Fruit fly (Drosophila melanogaster): Measurements from ENCODE around the gene PlexA.

Gene PlexA

dm6 chr4:1030692-1031110 is 3.8 kb upstream of the PlexA start:
- TF ChIP-seq Sp1 (GFP tag; optimal IDR thresholded peaks at IDR 0.05), result no peak
- no peak for TF ChIP-seq Dif (GFP tag; optimal IDR thresholded peaks at IDR 0.05; ENCODE audit: partially characterized antibody)
- no peak for TF ChIP-seq CrebA (GFP tag; optimal IDR thresholded peaks at IDR 0.05; ENCODE audit: borderline replicate concordance)
- TF ChIP-seq psq (GFP tag; optimal IDR thresholded peaks at IDR 0.05), result no peak
- no peak for TF ChIP-seq sage (GFP tag; optimal IDR thresholded peaks at IDR 0.05)
- no peak for TF ChIP-seq Rel (GFP tag; optimal IDR thresholded peaks at IDR 0.05)
- no peak for TF ChIP-seq Rel (tag; optimal IDR thresholded peaks at IDR 0.05)
- TF ChIP-seq HLH106 (tag; optimal IDR thresholded peaks at IDR 0.05), result peak; percentile 15
- TF ChIP-seq pan (optimal IDR thresholded peaks at IDR 0.05), result no peak
- TF ChIP-seq lola (GFP tag; optimal IDR thresholded peaks at IDR 0.05), result no peak
- TF ChIP-seq OdsH (GFP tag; optimal IDR thresholded peaks at IDR 0.05), result no peak
- no peak for TF ChIP-seq brk (GFP tag; optimal IDR thresholded peaks at IDR 0.05)
- no peak for TF ChIP-seq jim (GFP tag; optimal IDR thresholded peaks at IDR 0.05)
- TF ChIP-seq Hr83 (GFP tag; optimal IDR thresholded peaks at IDR 0.05; ENCODE audit: poor library complexity, severe bottlenecking), result peak; percentile 23
- TF ChIP-seq dl (GFP tag; optimal IDR thresholded peaks at IDR 0.05; ENCODE audit: insufficient read depth in 1 of 2, partially characterized antibody in 2 of 2), result no peak
- TF ChIP-seq sv (GFP tag; optimal IDR thresholded peaks at IDR 0.05), result no peak
- peak; percentile 38 for TF ChIP-seq tai (GFP tag; optimal IDR thresholded peaks at IDR 0.05)
- TF ChIP-seq Myc (optimal IDR thresholded peaks at IDR 0.05), result no peak
- peak; percentile 33 for TF ChIP-seq Jra (GFP tag; optimal IDR thresholded peaks at IDR 0.05)
- TF ChIP-seq dsf (GFP tag; optimal IDR thresholded peaks at IDR 0.05; ENCODE audit: borderline replicate concordance), result no peak
- peak; percentile 21 for TF ChIP-seq rgr (GFP tag; optimal IDR thresholded peaks at IDR 0.05)
- no peak for TF ChIP-seq fru (GFP tag; optimal IDR thresholded peaks at IDR 0.05)
- no peak for TF ChIP-seq CG9705 (GFP tag; optimal IDR thresholded peaks at IDR 0.05)
- TF ChIP-seq Mio (GFP tag; optimal IDR thresholded peaks at IDR 0.05), result no peak
- peak; percentile 57 for TF ChIP-seq br (GFP tag; optimal IDR thresholded peaks at IDR 0.05)
- no peak for TF ChIP-seq usp (GFP tag; optimal IDR thresholded peaks at IDR 0.05)
- TF ChIP-seq Hr78 (GFP tag; optimal IDR thresholded peaks at IDR 0.05), result no peak
- peak in 1 of 2 experiments; percentile 17 for TF ChIP-seq foxo (GFP tag; optimal IDR thresholded peaks at IDR 0.05)
- TF ChIP-seq Vsx2 (GFP tag; optimal IDR thresholded peaks at IDR 0.05; ENCODE audit: partially characterized antibody), result no peak
- TF ChIP-seq Abd-B (GFP tag; optimal IDR thresholded peaks at IDR 0.05), result no peak
- TF ChIP-seq ey (GFP tag; optimal IDR thresholded peaks at IDR 0.05), result no peak
- peak; percentile 70 for TF ChIP-seq N (GFP tag; optimal IDR thresholded peaks at IDR 0.05)
- TF ChIP-seq h (GFP tag; optimal IDR thresholded peaks at IDR 0.05), result peak; percentile 4
- no peak for TF ChIP-seq GATAd (GFP tag; optimal IDR thresholded peaks at IDR 0.05)
- peak; percentile 54 for TF ChIP-seq Hnf4 (GFP tag; optimal IDR thresholded peaks at IDR 0.05)
- peak; percentile 31 for TF ChIP-seq woc (GFP tag; optimal IDR thresholded peaks at IDR 0.05)
- TF ChIP-seq CG32264 (GFP tag; optimal IDR thresholded peaks at IDR 0.05), result no peak
- TF ChIP-seq dmrt93B (GFP tag; optimal IDR thresholded peaks at IDR 0.05), result no peak
- TF ChIP-seq Dfd (GFP tag; optimal IDR thresholded peaks at IDR 0.05), result no peak

dm6 chr4:1029198-1029795 is 2.4 kb upstream of the PlexA start, which contains the start of gene Mpv17:
Gene Mpv17 (minus strand): TSS chr4:1029361.
- peak; percentile 70 for TF ChIP-seq Hnf4 (GFP tag; optimal IDR thresholded peaks at IDR 0.05)
- no peak for TF ChIP-seq Vsx2 (GFP tag; optimal IDR thresholded peaks at IDR 0.05; ENCODE audit: partially characterized antibody)
- TF ChIP-seq N (GFP tag; optimal IDR thresholded peaks at IDR 0.05), result no peak
- TF ChIP-seq Myc (optimal IDR thresholded peaks at IDR 0.05), result no peak
- TF ChIP-seq lola (GFP tag; optimal IDR thresholded peaks at IDR 0.05), result no peak
- peak; percentile 6 for TF ChIP-seq woc (GFP tag; optimal IDR thresholded peaks at IDR 0.05)
- no peak for TF ChIP-seq Dfd (GFP tag; optimal IDR thresholded peaks at IDR 0.05)
- TF ChIP-seq Sp1 (GFP tag; optimal IDR thresholded peaks at IDR 0.05), result no peak
- TF ChIP-seq Mio (GFP tag; optimal IDR thresholded peaks at IDR 0.05), result no peak
- TF ChIP-seq sv (GFP tag; optimal IDR thresholded peaks at IDR 0.05), result no peak
- TF ChIP-seq foxo (GFP tag; optimal IDR thresholded peaks at IDR 0.05), result peak in 1 of 2 experiments; percentile 36
- peak; percentile 15 for TF ChIP-seq sage (GFP tag; optimal IDR thresholded peaks at IDR 0.05)
- no peak for TF ChIP-seq pan (optimal IDR thresholded peaks at IDR 0.05)
- TF ChIP-seq Hr78 (GFP tag; optimal IDR thresholded peaks at IDR 0.05), result no peak
- peak; percentile 45 for TF ChIP-seq rgr (GFP tag; optimal IDR thresholded peaks at IDR 0.05)
- TF ChIP-seq HLH106 (tag; optimal IDR thresholded peaks at IDR 0.05), result no peak
- no peak for TF ChIP-seq dmrt93B (GFP tag; optimal IDR thresholded peaks at IDR 0.05)
- TF ChIP-seq ey (GFP tag; optimal IDR thresholded peaks at IDR 0.05), result peak; percentile 23
- TF ChIP-seq dsf (GFP tag; optimal IDR thresholded peaks at IDR 0.05; ENCODE audit: borderline replicate concordance), result no peak
- TF ChIP-seq fru (GFP tag; optimal IDR thresholded peaks at IDR 0.05), result peak; percentile 1
- TF ChIP-seq Rel (GFP tag; optimal IDR thresholded peaks at IDR 0.05), result no peak
- TF ChIP-seq Rel (tag; optimal IDR thresholded peaks at IDR 0.05), result no peak
- TF ChIP-seq Dif (GFP tag; optimal IDR thresholded peaks at IDR 0.05; ENCODE audit: partially characterized antibody), result no peak
- TF ChIP-seq h (GFP tag; optimal IDR thresholded peaks at IDR 0.05), result peak; percentile 34
- peak; percentile 10 for TF ChIP-seq brk (GFP tag; optimal IDR thresholded peaks at IDR 0.05)
- TF ChIP-seq CG9705 (GFP tag; optimal IDR thresholded peaks at IDR 0.05), result no peak

All from whole organism, wandering third instar larva.